Worm (Caenorhabditis elegans) whole organism, mixed stage, embryonic: ENCODE results near the gene F36G9.13.

Source experiments
- M03D4.4 ChIP-seq: sonication (generic microtip); optimal IDR thresholded peaks from 2 replicates; lab custom pipeline; 2017; ENCODE audit warnings: mild to moderate bottlenecking, missing genetic modification characterization, missing compliant biosample characterization
- bed-3 ChIP-seq: fragments of 200-800 bp; sonication (Bioruptor generic); optimal IDR thresholded peaks from 3 replicates; lab custom pipeline; 2018; ENCODE audit warnings: mild to moderate bottlenecking, missing genetic modification characterization, moderate library complexity, missing compliant biosample characterization
- blmp-1 ChIP-seq: fragments of 150-350 bp; optimal IDR thresholded peaks from 2 replicates; lab custom pipeline; 2014; ENCODE audit warnings: missing biosample characterization, missing genetic modification characterization
- ceh-39 ChIP-seq: fragments of 150-350 bp; optimal IDR thresholded peaks from 2 replicates; lab custom pipeline; 2014; ENCODE audit warnings: missing biosample characterization, missing genetic modification characterization
- ceh-83 ChIP-seq: fragments of 200-800 bp; sonication (Bioruptor generic); optimal IDR thresholded peaks from 2 replicates; lab custom pipeline; 2018; ENCODE audit warnings: mild to moderate bottlenecking, missing genetic modification characterization, missing compliant biosample characterization
- cnd-1 ChIP-seq: fragments of 200-800 bp; sonication (Bioruptor generic); optimal IDR thresholded peaks from 2 replicates; lab custom pipeline; 2018; ENCODE audit warnings: mild to moderate bottlenecking, missing genetic modification characterization, missing compliant biosample characterization
- drap-1 ChIP-seq: fragments of 200-800 bp; sonication (Bioruptor generic); optimal IDR thresholded peaks from 3 replicates; lab custom pipeline; 2018; ENCODE audit warnings: mild to moderate bottlenecking, missing genetic modification characterization, missing compliant biosample characterization
- elt-3 ChIP-seq: fragments of 150-350 bp; optimal IDR thresholded peaks from 2 replicates; lab custom pipeline; 2014; ENCODE audit warnings: missing biosample characterization, missing genetic modification characterization
- ham-2 ChIP-seq: fragments of 200-800 bp; sonication (Bioruptor generic); optimal IDR thresholded peaks from 2 replicates; lab custom pipeline; 2018; ENCODE audit warnings: mild to moderate bottlenecking, missing genetic modification characterization, missing compliant biosample characterization
- hlh-1 ChIP-seq: fragments of 150-350 bp; optimal IDR thresholded peaks from 2 replicates; lab custom pipeline; 2014; ENCODE audit warnings: missing biosample characterization, missing genetic modification reagents, missing genetic modification characterization
- lin-13 ChIP-seq: fragments of 150-350 bp; optimal IDR thresholded peaks from 2 replicates; lab custom pipeline; 2014; ENCODE audit warnings: missing biosample characterization, missing genetic modification characterization
- lin-32 ChIP-seq: fragments of 200-800 bp; sonication (Bioruptor generic); optimal IDR thresholded peaks from 2 replicates; lab custom pipeline; 2018; ENCODE audit warnings: mild to moderate bottlenecking, missing genetic modification characterization, missing compliant biosample characterization
- lsy-2 ChIP-seq: fragments of 150-350 bp; optimal IDR thresholded peaks from 2 replicates; lab custom pipeline; 2014; ENCODE audit warnings: missing biosample characterization, missing genetic modification characterization
- mab-5 ChIP-seq: fragments of 150-350 bp; optimal IDR thresholded peaks from 2 replicates; lab custom pipeline; 2014; ENCODE audit warnings: missing biosample characterization, missing genetic modification characterization
- mep-1 ChIP-seq: fragments of 150-350 bp; optimal IDR thresholded peaks from 2 replicates; lab custom pipeline; 2017; ENCODE audit warnings: missing biosample characterization, missing genetic modification reagents, missing genetic modification characterization, inconsistent platforms
- mls-2 ChIP-seq: sonication (generic microtip); optimal IDR thresholded peaks from 2 replicates; lab custom pipeline; 2016; ENCODE audit warnings: mild to moderate bottlenecking, missing genetic modification characterization, moderate library complexity, missing compliant biosample characterization
- nhr-12 ChIP-seq: fragments of 150-350 bp; optimal IDR thresholded peaks from 2 replicates; lab custom pipeline; 2014; ENCODE audit warnings: missing biosample characterization, missing genetic modification characterization
- nhr-2 ChIP-seq: fragments of 150-350 bp; optimal IDR thresholded peaks from 2 replicates; lab custom pipeline; 2014; ENCODE audit warnings: missing biosample characterization, missing genetic modification characterization
- nhr-237 ChIP-seq: fragments of 150-350 bp; optimal IDR thresholded peaks from 2 replicates; lab custom pipeline; 2014; ENCODE audit warnings: missing biosample characterization, missing genetic modification characterization
- nhr-28 ChIP-seq: fragments of 150-350 bp; optimal IDR thresholded peaks from 2 replicates; lab custom pipeline; 2014; ENCODE audit warnings: missing biosample characterization, missing genetic modification characterization
- pha-4 ChIP-seq: fragments of 150-350 bp; optimal IDR thresholded peaks from 2 replicates; lab custom pipeline; 2018; ENCODE audit warnings: missing biosample characterization, missing genetic modification reagents, missing genetic modification characterization
- sem-2 ChIP-seq: fragments of 200-800 bp; sonication (Bioruptor generic); optimal IDR thresholded peaks from 2 replicates; lab custom pipeline; 2018; ENCODE audit warnings: mild to moderate bottlenecking, missing genetic modification characterization, missing compliant biosample characterization
- snpc-4 ChIP-seq: fragments of 150-350 bp; optimal IDR thresholded peaks from 2 replicates; lab custom pipeline; 2014; ENCODE audit warnings: missing biosample characterization, missing genetic modification characterization
- sptf-1 ChIP-seq: sonication (generic microtip); optimal IDR thresholded peaks from 2 replicates; lab custom pipeline; 2017; ENCODE audit warnings: mild to moderate bottlenecking, missing genetic modification characterization, moderate library complexity, missing compliant biosample characterization
- tbx-8 ChIP-seq: fragments of 200-800 bp; sonication (Bioruptor generic); optimal IDR thresholded peaks from 2 replicates; lab custom pipeline; 2018; ENCODE audit warnings: mild to moderate bottlenecking, missing genetic modification characterization, moderate library complexity, missing compliant biosample characterization
- unc-120 ChIP-seq: sonication (generic microtip); optimal IDR thresholded peaks from 2 replicates; lab custom pipeline; 2017; ENCODE audit warnings: missing genetic modification characterization, missing compliant biosample characterization; ENCODE audit not compliant: poor library complexity, severe bottlenecking
- unc-39 ChIP-seq: fragments of 150-350 bp; optimal IDR thresholded peaks from 2 replicates; lab custom pipeline; 2014; ENCODE audit warnings: missing biosample characterization, missing genetic modification characterization
- unc-62 ChIP-seq: fragments of 150-350 bp; optimal IDR thresholded peaks from 2 replicates; lab custom pipeline; 2014; ENCODE audit warnings: missing biosample characterization, missing genetic modification reagents, missing genetic modification characterization
- zip-8 ChIP-seq: fragments of 150-350 bp; optimal IDR thresholded peaks from 2 replicates; lab custom pipeline; 2014; ENCODE audit warnings: missing biosample characterization, missing genetic modification characterization
- ztf-11 ChIP-seq: fragments of 150-350 bp; optimal IDR thresholded peaks from 2 replicates; lab custom pipeline; 2014; ENCODE audit warnings: missing biosample characterization, missing genetic modification characterization

Gene F36G9.13

ce11 chrV:15967542-15967941, 15.6 kb upstream of the F36G9.13 start, which contains the start of gene sri-1:
TSS of gene sri-1 (minus strand) at chrV:15967642.
- TF ChIP-seq tbx-8 (GFP tag; lab: Kevin White, UChicago) = no peak
- no peak for TF ChIP-seq sem-2
- no peak for TF ChIP-seq ceh-39 (tag; lab: Kevin White, UChicago)
- no peak for TF ChIP-seq lin-13 (tag; lab: Kevin White, UChicago)
- TF ChIP-seq hlh-1 (tag; lab: Kevin White, UChicago) = no peak
- TF ChIP-seq pha-4 (tag; lab: Kevin White, UChicago) = no peak
- no peak for TF ChIP-seq nhr-237 (tag; lab: Kevin White, UChicago)
- TF ChIP-seq nhr-28 = no peak
- TF ChIP-seq ham-2 (GFP tag; lab: Kevin White, UChicago) = no peak
- TF ChIP-seq mls-2 (tag; lab: Kevin White, UChicago) = no peak
- TF ChIP-seq nhr-12 = no peak
- TF ChIP-seq lin-32 (GFP tag; lab: Kevin White, UChicago) = no peak
- TF ChIP-seq drap-1 (GFP tag; lab: Kevin White, UChicago) = no peak
- no peak for TF ChIP-seq mab-5 (tag; lab: Kevin White, UChicago)
- no peak for TF ChIP-seq zip-8 (tag; lab: Kevin White, UChicago)
- no peak for TF ChIP-seq ztf-11 (tag; lab: Kevin White, UChicago)
- no peak for TF ChIP-seq nhr-2 (tag; lab: Kevin White, UChicago)
- no peak for TF ChIP-seq blmp-1 (tag; lab: Kevin White, UChicago)

ce11 chrV:15969653-15970052, 13.4 kb upstream of the F36G9.13 start, which contains the start of gene F36G9.7:
TSS of gene F36G9.7 (minus strand) at chrV:15969753.
- TF ChIP-seq pha-4 (tag; lab: Kevin White, UChicago) (no peak), bed-3 (GFP tag; lab: Kevin White, UChicago) (no peak), ceh-39 (tag; lab: Kevin White, UChicago) (no peak), mls-2 (tag; lab: Kevin White, UChicago) (no peak), mab-5 (tag; lab: Kevin White, UChicago) (no peak), sem-2 (no peak), mep-1 (no peak), snpc-4 (tag; lab: Kevin White, UChicago) (no peak), unc-39 (no peak), sptf-1 (tag; lab: Kevin White, UChicago) (no peak), cnd-1 (tag; lab: Kevin White, UChicago) (no peak), unc-62 (GFP tag; lab: Kevin White, UChicago) (no peak), nhr-28 (no peak)

- TF ChIP-seq tbx-8 (GFP tag; lab: Kevin White, UChicago) (no peak), unc-62 (GFP tag; lab: Kevin White, UChicago) (no peak), pha-4 (tag; lab: Kevin White, UChicago) (no peak), nhr-28 (no peak), nhr-12 (no peak), snpc-4 (tag; lab: Kevin White, UChicago) (no peak), mep-1 (no peak), bed-3 (GFP tag; lab: Kevin White, UChicago) (no peak), ceh-39 (tag; lab: Kevin White, UChicago) (no peak), ceh-83 (GFP tag; lab: Kevin White, UChicago) (no peak), lin-13 (tag; lab: Kevin White, UChicago) (no peak), mab-5 (tag; lab: Kevin White, UChicago) (no peak), M03D4.4 (tag; lab: Kevin White, UChicago) (no peak), nhr-2 (tag; lab: Kevin White, UChicago) (no peak), hlh-1 (tag; lab: Kevin White, UChicago) (no peak)
Observed at ce11 chrV:15970820-15971219, 12.3 kb upstream of the F36G9.13 start.

ce11 chrV:15972484-15972883, 10.6 kb upstream of the F36G9.13 start, which contains the start of gene sru-23:
TSS of gene sru-23 (minus strand) at chrV:15972584.
- TF ChIP-seq tbx-8 (GFP tag; lab: Kevin White, UChicago) = no peak
- TF ChIP-seq ceh-39 (tag; lab: Kevin White, UChicago) = no peak
- no peak for TF ChIP-seq mep-1
- TF ChIP-seq unc-62 (GFP tag; lab: Kevin White, UChicago) = no peak
- no peak for TF ChIP-seq nhr-2 (tag; lab: Kevin White, UChicago)
- TF ChIP-seq elt-3 (tag; lab: Kevin White, UChicago) = no peak
- no peak for TF ChIP-seq unc-39
- TF ChIP-seq M03D4.4 (tag; lab: Kevin White, UChicago) = no peak
- TF ChIP-seq drap-1 (GFP tag; lab: Kevin White, UChicago) = no peak
- no peak for TF ChIP-seq ceh-83 (GFP tag; lab: Kevin White, UChicago)
- no peak for TF ChIP-seq lsy-2 (tag; lab: Kevin White, UChicago)
- no peak for TF ChIP-seq ham-2 (GFP tag; lab: Kevin White, UChicago)
- no peak for TF ChIP-seq cnd-1 (tag; lab: Kevin White, UChicago)
- no peak for TF ChIP-seq sem-2
- TF ChIP-seq unc-120 = no peak
- TF ChIP-seq sptf-1 (tag; lab: Kevin White, UChicago) = no peak
- TF ChIP-seq nhr-28 = no peak
